Worm (Caenorhabditis elegans): ENCODE data around the gene suex-1.

Gene suex-1

ce11 chrII:5533642-5534041, 35.6 kb upstream of the suex-1 start, which contains the start of gene hlh-26:
TSS of gene hlh-26 (minus strand) at chrII:5533742.
- no peak for TF ChIP-seq nhr-12 (tag; optimal IDR thresholded peaks at IDR 0.05)
- TF ChIP-seq nhr-237 (tag; optimal IDR thresholded peaks at IDR 0.05): no peak
- TF ChIP-seq unc-62 (GFP tag; optimal IDR thresholded peaks at IDR 0.05): no peak
- no peak for TF ChIP-seq nhr-11 (tag; optimal IDR thresholded peaks at IDR 0.05)

- TF ChIP-seq zag-1 (tag; optimal IDR thresholded peaks at IDR 0.05) (no peak), pha-4 (tag; optimal IDR thresholded peaks at IDR 0.05) (no peak), lin-39 (tag; optimal IDR thresholded peaks at IDR 0.05) (no peak), ZK546.5 (tag; optimal IDR thresholded peaks at IDR 0.05) (no peak), nhr-28 (tag; optimal IDR thresholded peaks at IDR 0.05) (no peak), fkh-10 (GFP tag; optimal IDR thresholded peaks at IDR 0.05) (no peak), elt-2 (tag; optimal IDR thresholded peaks at IDR 0.05) (no peak), jun-1 (tag; optimal IDR thresholded peaks at IDR 0.05) (no peak), unc-39 (tag; optimal IDR thresholded peaks at IDR 0.05) (no peak), lin-15B (tag; optimal IDR thresholded peaks at IDR 0.05) (no peak), nhr-67 (tag; optimal IDR thresholded peaks at IDR 0.05) (no peak), pqm-1 (tag; optimal IDR thresholded peaks at IDR 0.05) (no peak), egl-27 (tag; optimal IDR thresholded peaks at IDR 0.05) (no peak), fos-1 (tag; optimal IDR thresholded peaks at IDR 0.05) (no peak), nhr-12 (tag; optimal IDR thresholded peaks at IDR 0.05) (no peak), unc-62 (GFP tag; optimal IDR thresholded peaks at IDR 0.05) (no peak), snpc-4 (tag; optimal IDR thresholded peaks at IDR 0.05) (no peak), eor-1 (tag; optimal IDR thresholded peaks at IDR 0.05) (no peak)
Observed at ce11 chrII:5531855-5532328, 33.8 kb upstream of the suex-1 start, which contains the start of gene C17C3.9. TSS of gene C17C3.9 (minus strand) at chrII:5532278.

DNA sequence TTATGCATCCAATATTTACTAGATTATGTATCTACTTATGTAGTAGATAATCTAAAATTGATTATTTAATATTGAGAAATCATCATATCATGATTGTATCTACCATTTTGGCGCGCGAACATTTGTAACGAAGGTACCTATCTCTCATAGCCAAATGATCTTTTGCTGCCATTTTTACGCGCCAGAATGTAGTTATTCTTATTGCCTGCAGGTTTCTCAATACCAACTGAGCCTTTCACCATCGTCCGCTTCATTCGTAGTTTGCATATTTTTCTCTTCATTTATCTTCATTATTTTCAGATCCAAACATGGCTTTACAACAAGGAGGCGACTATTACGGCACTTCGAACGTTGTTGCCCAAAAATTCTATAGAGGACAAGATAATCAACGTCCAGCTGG, 29.8 kb upstream of the suex-1 start, which contains the start of gene ZK177.1:
ZK177.1 (plus strand) TSS at position 301 of the 400 bp plus-strand sequence.
- TF ChIP-seq mml-1 (tag; optimal IDR thresholded peaks at IDR 0.05): no peak
- no peak for TF ChIP-seq nhr-25 (tag; optimal IDR thresholded peaks at IDR 0.05)

- no peak for TF ChIP-seq egl-27 (tag; optimal IDR thresholded peaks at IDR 0.05)
- no peak for TF ChIP-seq ceh-28 (tag; optimal IDR thresholded peaks at IDR 0.05)
- TF ChIP-seq mdl-1 (tag; optimal IDR thresholded peaks at IDR 0.05): no peak
- no peak for TF ChIP-seq nhr-11 (tag; optimal IDR thresholded peaks at IDR 0.05)
- TF ChIP-seq nhr-12 (tag; optimal IDR thresholded peaks at IDR 0.05): no peak
- no peak for TF ChIP-seq daf-12 (tag; optimal IDR thresholded peaks at IDR 0.05)
- TF ChIP-seq pqm-1 (tag; optimal IDR thresholded peaks at IDR 0.05): no peak
- TF ChIP-seq nhr-25 (tag; optimal IDR thresholded peaks at IDR 0.05): no peak
- TF ChIP-seq snpc-4 (tag; optimal IDR thresholded peaks at IDR 0.05): no peak
- TF ChIP-seq ztf-4 (tag; optimal IDR thresholded peaks at IDR 0.05): no peak
- no peak for TF ChIP-seq unc-39 (tag; optimal IDR thresholded peaks at IDR 0.05)
- no peak for TF ChIP-seq jun-1 (tag; optimal IDR thresholded peaks at IDR 0.05)
- TF ChIP-seq mml-1 (tag; optimal IDR thresholded peaks at IDR 0.05): no peak
- no peak for TF ChIP-seq pha-4 (tag; optimal IDR thresholded peaks at IDR 0.05)
- no peak for TF ChIP-seq R02D3.7 (tag; optimal IDR thresholded peaks at IDR 0.05)
- no peak for TF ChIP-seq lsy-12 (tag; optimal IDR thresholded peaks at IDR 0.05)
- TF ChIP-seq ztf-11 (tag; optimal IDR thresholded peaks at IDR 0.05): no peak
- no peak for TF ChIP-seq lin-39 (tag; optimal IDR thresholded peaks at IDR 0.05)
Observed at ce11 chrII:5525297-5525696, 27.2 kb upstream of the suex-1 start, which contains the start of gene tbx-35. TSS of gene tbx-35 (minus strand) at chrII:5525397.

DNA sequence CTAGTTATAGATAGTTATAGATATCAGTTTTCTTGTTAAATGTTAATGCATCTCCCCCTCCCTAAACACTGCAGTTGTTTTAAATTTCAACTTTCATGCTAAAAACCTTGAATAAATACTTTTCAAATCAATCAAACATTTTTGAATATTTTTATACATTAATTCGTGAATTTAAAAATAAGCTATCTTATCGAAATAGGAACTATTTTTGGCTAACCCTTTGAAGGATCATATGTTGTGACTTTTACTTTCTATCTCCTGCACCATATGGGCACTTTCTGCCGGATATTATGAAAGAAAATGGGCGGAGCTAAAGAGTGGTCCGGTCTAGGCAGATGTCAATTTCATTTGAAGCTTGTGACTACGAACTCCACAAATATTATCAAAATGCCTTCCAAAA, 24.6 kb upstream of the suex-1 start, which contains the start of gene ZK177.11:
ZK177.11 (plus strand) TSS at position 301 of the 400 bp plus-strand sequence.
- TF ChIP-seq ceh-28 (tag; optimal IDR thresholded peaks at IDR 0.05): no peak
- TF ChIP-seq nhr-12 (tag; optimal IDR thresholded peaks at IDR 0.05): no peak
- no peak for TF ChIP-seq hmg-11 (tag; optimal IDR thresholded peaks at IDR 0.05)
- no peak for TF ChIP-seq nhr-43 (tag; optimal IDR thresholded peaks at IDR 0.05; ENCODE audit: poor library complexity, severe bottlenecking)
- TF ChIP-seq unc-62 (GFP tag; optimal IDR thresholded peaks at IDR 0.05): no peak
- no peak for TF ChIP-seq jun-1 (tag; optimal IDR thresholded peaks at IDR 0.05)
- TF ChIP-seq ztf-4 (tag; optimal IDR thresholded peaks at IDR 0.05): no peak
- no peak for TF ChIP-seq aly-2 (tag; optimal IDR thresholded peaks at IDR 0.05)
- no peak for TF ChIP-seq elt-3 (tag; optimal IDR thresholded peaks at IDR 0.05)
- TF ChIP-seq fos-1 (tag; optimal IDR thresholded peaks at IDR 0.05): no peak
- TF ChIP-seq nhr-25 (tag; optimal IDR thresholded peaks at IDR 0.05): no peak
- TF ChIP-seq nhr-11 (tag; optimal IDR thresholded peaks at IDR 0.05): no peak
- TF ChIP-seq nhr-237 (tag; optimal IDR thresholded peaks at IDR 0.05): no peak
- TF ChIP-seq eor-1 (tag; optimal IDR thresholded peaks at IDR 0.05): no peak
- TF ChIP-seq ceh-82 (tag; optimal IDR thresholded peaks at IDR 0.05): no peak
- no peak for TF ChIP-seq nfya-1 (tag; optimal IDR thresholded peaks at IDR 0.05; ENCODE audit: insufficient read depth)
- no peak for TF ChIP-seq nhr-23 (tag; optimal IDR thresholded peaks at IDR 0.05)

All from whole organism, L3 larva.